Worm (Caenorhabditis elegans) whole organism, L3 larva: ENCODE data around the gene F56C9.10.
A peak's percentile ranks its signal among the peaks of the same experiment; 100 is the strongest.

ENCODE experiments used
- ZK546.5 ChIP-seq: sonication (generic microtip); optimal IDR thresholded peaks from 2 replicates; lab custom pipeline; 2017; ENCODE audit warnings: missing biosample characterization, missing genetic modification characterization
- elt-1 ChIP-seq: fragments of 150-350 bp; optimal IDR thresholded peaks from 2 replicates; lab custom pipeline; 2014; ENCODE audit warnings: missing biosample characterization, missing genetic modification characterization
- fos-1 ChIP-seq: fragments of 150-350 bp; optimal IDR thresholded peaks from 2 replicates; lab custom pipeline; 2014; ENCODE audit warnings: missing biosample characterization, missing genetic modification characterization
- jun-1 ChIP-seq: fragments of 150-350 bp; optimal IDR thresholded peaks from 2 replicates; lab custom pipeline; 2014; ENCODE audit warnings: missing biosample characterization, missing genetic modification reagents, missing genetic modification characterization
- pha-4 ChIP-seq: fragments of 150-350 bp; optimal IDR thresholded peaks from 2 replicates; lab custom pipeline; 2014; ENCODE audit warnings: missing biosample characterization, missing genetic modification reagents, missing genetic modification characterization
- tbx-2 ChIP-seq: sonication (generic microtip); optimal IDR thresholded peaks from 2 replicates; lab custom pipeline; 2016; ENCODE audit warnings: mild to moderate bottlenecking, missing genetic modification characterization, missing compliant biosample characterization
- unc-62 ChIP-seq: fragments of 150-350 bp; sonication (generic microtip); optimal IDR thresholded peaks from 4 replicates; lab custom pipeline; 2014; ENCODE audit warnings: missing biosample characterization, missing genetic modification reagents, missing genetic modification characterization
- ztf-11 ChIP-seq: fragments of 150-350 bp; optimal IDR thresholded peaks from 2 replicates; lab custom pipeline; 2014; ENCODE audit warnings: missing biosample characterization, missing genetic modification characterization
- ztf-4 ChIP-seq: fragments of 150-350 bp; optimal IDR thresholded peaks from 2 replicates; lab custom pipeline; 2014; ENCODE audit warnings: missing biosample characterization, missing genetic modification characterization

DNA sequence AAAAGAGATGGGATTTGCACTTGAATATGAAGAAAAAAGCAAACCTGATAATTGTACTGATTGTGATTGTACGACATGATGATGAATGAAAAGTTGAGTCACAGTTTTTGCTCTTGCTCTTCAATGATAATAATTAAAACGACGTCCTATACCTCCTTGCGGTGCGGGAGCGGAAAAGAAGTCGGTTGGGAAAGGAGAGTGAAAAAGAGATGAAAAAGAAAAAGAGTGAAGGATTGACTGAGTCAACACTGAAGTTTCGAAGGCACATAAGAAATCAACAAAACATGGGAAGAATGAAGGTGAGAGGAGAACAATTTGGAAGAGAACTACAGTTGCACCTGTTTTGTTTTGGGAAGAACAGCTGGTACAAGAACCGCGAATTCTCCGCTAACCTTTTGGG, 15.7 kb downstream of the F56C9.10 start, which contains the start of gene F56C9.8:
- TF ChIP-seq elt-1 (tag; lab: Kevin White, UChicago) (no peak), ztf-4 (tag; lab: Kevin White, UChicago) (no peak), tbx-2 (tag; lab: Kevin White, UChicago) (no peak), fos-1 (tag; lab: Kevin White, UChicago) (no peak), jun-1 (tag; lab: Kevin White, UChicago) (no peak), pha-4 (peak; percentile 77), ztf-11 (no peak), ZK546.5 (tag; lab: Kevin White, UChicago) (no peak), unc-62 (GFP tag; lab: Kevin White, UChicago) (no peak)
